Fruit fly (Drosophila melanogaster): ENCODE measurements around the gene aralar1.

aralar1 gene

DNA sequence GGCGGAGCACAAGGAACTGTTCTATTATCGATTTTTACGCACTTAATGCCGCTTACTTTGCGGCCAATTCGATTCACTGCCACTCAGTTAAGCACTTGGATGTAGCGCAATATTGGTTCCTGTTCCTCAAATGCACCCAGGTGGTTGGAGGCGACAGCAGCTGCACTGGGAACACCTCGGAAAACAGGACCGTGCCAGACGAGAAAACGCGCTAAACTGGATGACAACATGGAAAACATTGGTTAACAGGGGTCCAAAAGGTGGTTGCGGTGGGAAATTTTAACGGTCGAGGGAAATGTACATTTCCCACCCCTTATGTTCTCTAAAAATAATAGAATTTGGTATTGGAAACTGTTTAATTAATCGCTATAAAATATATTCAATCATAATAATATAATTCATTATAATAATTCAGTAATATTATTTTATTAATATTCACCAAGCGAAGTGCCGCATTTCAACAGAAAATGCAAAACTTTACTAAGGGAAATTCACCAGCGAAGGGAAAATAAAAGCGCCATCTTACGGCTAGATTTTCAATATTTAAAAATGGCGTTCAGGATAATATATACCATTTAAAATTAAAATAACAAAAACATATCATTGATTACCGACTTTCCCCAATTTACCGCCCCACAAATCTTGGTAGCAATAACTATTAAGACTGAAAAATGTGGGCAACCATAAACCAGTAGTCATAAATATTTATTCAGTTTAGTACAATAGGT is at the start of gene aralar1:
Gene aralar1, minus strand, starts transcription at position 51 of the 728 bp plus-strand sequence.
- TF ChIP-seq CG6792 (GFP tag; optimal IDR thresholded peaks at IDR 0.05) (no peak), Gug (GFP tag; IDR thresholded peaks at IDR 0.05) (no peak), CG10669 (GFP tag; optimal IDR thresholded peaks at IDR 0.05) (no peak), Lpt (GFP tag; optimal IDR thresholded peaks at IDR 0.05) (no peak), CG32006 (GFP tag; optimal IDR thresholded peaks at IDR 0.05) (no peak), dsx (GFP tag; optimal IDR thresholded peaks at IDR 0.05; ENCODE audit: poor library complexity, severe bottlenecking) (no peak), CG4318 (GFP tag; optimal IDR thresholded peaks at IDR 0.05) (no peak), fd59A (GFP tag; optimal IDR thresholded peaks at IDR 0.05) (no peak), Blimp-1 (GFP tag; optimal IDR thresholded peaks at IDR 0.05) (no peak)

DNA sequence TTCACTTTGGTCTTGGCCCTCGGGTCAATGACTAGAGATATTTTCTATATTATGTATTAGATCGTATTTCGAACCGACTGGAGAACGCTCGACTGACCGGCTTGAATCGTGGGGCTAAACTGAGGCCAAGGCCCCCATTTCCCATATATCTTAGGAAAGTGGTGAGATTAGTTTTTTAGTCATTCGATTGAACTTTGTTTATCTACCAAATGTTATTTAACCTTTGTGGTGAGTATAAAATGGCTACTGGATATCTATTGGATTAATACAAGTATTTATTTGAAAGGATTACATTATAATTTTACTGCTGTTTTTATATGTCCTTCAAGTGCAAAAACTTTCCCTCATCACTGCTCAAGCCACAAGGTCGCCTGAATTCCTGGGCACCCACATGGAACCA is 47.7 kb upstream of the aralar1 start, which contains the start of gene CG31371:
Gene CG31371, minus strand, starts transcription at position 101 of the 400 bp plus-strand sequence.
- TF ChIP-seq CG7368 (GFP tag; optimal IDR thresholded peaks at IDR 0.05) (no peak), fkh (GFP tag; optimal IDR thresholded peaks at IDR 0.05) (no peak), CG6276 (GFP tag; optimal IDR thresholded peaks at IDR 0.05) (no peak), Hr38 (GFP tag; optimal IDR thresholded peaks at IDR 0.05) (no peak), CG1621 (tag; optimal IDR thresholded peaks at IDR 0.05) (no peak), CG8319 (GFP tag; optimal IDR thresholded peaks at IDR 0.05) (no peak), CG3919 (GFP tag; optimal IDR thresholded peaks at IDR 0.05) (no peak), CG11762 (GFP tag; optimal IDR thresholded peaks at IDR 0.05; ENCODE audit: insufficient read depth) (no peak), dac (GFP tag; optimal IDR thresholded peaks at IDR 0.05) (no peak), Sox15 (GFP tag; optimal IDR thresholded peaks at IDR 0.05) (no peak), Blimp-1 (GFP tag; optimal IDR thresholded peaks at IDR 0.05) (no peak), OdsH (GFP tag; optimal IDR thresholded peaks at IDR 0.05) (no peak), Hr4 (GFP tag; optimal IDR thresholded peaks at IDR 0.05) (no peak), acj6 (GFP tag; optimal IDR thresholded peaks at IDR 0.05) (no peak), Smox (GFP tag; optimal IDR thresholded peaks at IDR 0.05) (no peak), dsx (GFP tag; optimal IDR thresholded peaks at IDR 0.05; ENCODE audit: poor library complexity, severe bottlenecking) (no peak), CG6854 (GFP tag; optimal IDR thresholded peaks at IDR 0.05) (no peak), esn (GFP tag; optimal IDR thresholded peaks at IDR 0.05) (no peak), CG8632 (GFP tag; optimal IDR thresholded peaks at IDR 0.05) (no peak)

DNA sequence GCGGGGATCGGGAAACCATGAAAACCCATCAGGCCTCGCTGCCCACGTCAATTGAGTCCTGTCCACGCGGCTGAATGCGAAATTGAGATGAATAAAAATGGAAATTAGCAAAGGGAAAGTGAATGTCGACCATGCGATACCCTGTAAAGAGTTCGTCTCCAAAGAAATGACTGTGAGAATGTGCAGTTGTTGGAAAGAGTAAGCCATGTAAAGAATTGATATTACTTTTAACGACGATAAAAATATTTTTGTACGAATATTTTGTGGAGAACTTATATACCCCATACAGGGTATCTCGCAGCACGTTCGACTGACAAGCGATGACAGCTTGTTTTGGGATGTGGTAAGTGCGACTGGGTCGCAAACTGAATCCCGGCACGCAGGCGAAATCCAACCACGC is 45.5 kb upstream of the aralar1 start:
- TF ChIP-seq CG6792 (GFP tag; optimal IDR thresholded peaks at IDR 0.05) (peak; percentile 70), CG9139 (GFP tag; optimal IDR thresholded peaks at IDR 0.05) (peak; percentile 16), pdm3 (GFP tag; optimal IDR thresholded peaks at IDR 0.05) (peak; percentile 60), Sox14 (GFP tag; optimal IDR thresholded peaks at IDR 0.05) (peak; percentile 68), Hr38 (GFP tag; optimal IDR thresholded peaks at IDR 0.05) (no peak), Ets21C (GFP tag; optimal IDR thresholded peaks at IDR 0.05) (peak; percentile 63), Gug (GFP tag; IDR thresholded peaks at IDR 0.05) (peak; percentile 53; the same call in 1 of the 2 replicates), CG34406 (GFP tag; optimal IDR thresholded peaks at IDR 0.05) (peak; percentile 54), esn (GFP tag; optimal IDR thresholded peaks at IDR 0.05) (no peak), CG8319 (GFP tag; optimal IDR thresholded peaks at IDR 0.05) (peak; percentile 28), CG6163 (GFP tag; IDR thresholded peaks at IDR 0.05) (peak; percentile 82), CG3919 (GFP tag; optimal IDR thresholded peaks at IDR 0.05) (peak; percentile 76), vri (GFP tag; optimal IDR thresholded peaks at IDR 0.05) (no peak), CG16779 (tag; optimal IDR thresholded peaks at IDR 0.05) (peak; percentile 21), Eip93F (GFP tag; optimal IDR thresholded peaks at IDR 0.05) (no peak), CG15336 (GFP tag; IDR thresholded peaks at IDR 0.05) (peak; percentile 72), CG11294 (GFP tag; IDR thresholded peaks at IDR 0.05) (0 out of 2 replicates have a peak, but pooled peaks have one; percentile 38), topi (GFP tag; optimal IDR thresholded peaks at IDR 0.05) (peak; percentile 72), fd59A (GFP tag; optimal IDR thresholded peaks at IDR 0.05) (peak; percentile 20), CG6808 (GFP tag; optimal IDR thresholded peaks at IDR 0.05) (peak; percentile 43), OdsH (GFP tag; optimal IDR thresholded peaks at IDR 0.05) (peak; percentile 66), CG31627 (GFP tag; optimal IDR thresholded peaks at IDR 0.05) (peak; percentile 83), dac (GFP tag; optimal IDR thresholded peaks at IDR 0.05) (no peak), achi (GFP tag; optimal IDR thresholded peaks at IDR 0.05) (peak; percentile 66), Blimp-1 (GFP tag; optimal IDR thresholded peaks at IDR 0.05) (peak; percentile 30), Ets96B (tag; optimal IDR thresholded peaks at IDR 0.05) (no peak), Lpt (GFP tag; optimal IDR thresholded peaks at IDR 0.05) (no peak), dsx (GFP tag; optimal IDR thresholded peaks at IDR 0.05; ENCODE audit: poor library complexity, severe bottlenecking) (no peak), lz (GFP tag; optimal IDR thresholded peaks at IDR 0.05) (peak; percentile 76), eg (GFP tag; IDR thresholded peaks at IDR 0.05) (peak; percentile 76), spab (GFP tag; optimal IDR thresholded peaks at IDR 0.05) (peak; percentile 38), Smox (GFP tag; optimal IDR thresholded peaks at IDR 0.05) (peak; percentile 62)

All from whole organism, prepupa.